Worm (Caenorhabditis elegans) whole organism, L2 larva: ENCODE measurements around the gene F28D1.6.
A peak's percentile ranks its signal among the peaks of the same experiment; 100 is the strongest.

Experiments used
- C34F6.9 ChIP-seq: fragments of 150-350 bp; optimal IDR thresholded peaks from 2 replicates; lab custom pipeline; 2014; ENCODE audit warnings: missing biosample characterization, missing genetic modification characterization
- F13H6.1 ChIP-seq: sonication (generic microtip); optimal IDR thresholded peaks from 2 replicates; lab custom pipeline; 2016; ENCODE audit warnings: missing genetic modification characterization, missing compliant biosample characterization
- Y55F3AM.14 ChIP-seq: fragments of 200-800 bp; sonication (Bioruptor generic); optimal IDR thresholded peaks from 2 replicates; lab custom pipeline; 2018; ENCODE audit warnings: mild to moderate bottlenecking, missing genetic modification characterization, missing compliant biosample characterization
- aly-2 ChIP-seq: fragments of 150-350 bp; optimal IDR thresholded peaks from 2 replicates; lab custom pipeline; 2014; ENCODE audit warnings: missing biosample characterization, missing genetic modification characterization
- ama-1 ChIP-seq: fragments of 150-350 bp; optimal IDR thresholded peaks from 2 replicates; lab custom pipeline; 2018; ENCODE audit warnings: inconsistent platforms
- blmp-1 ChIP-seq: sonication (generic microtip); optimal IDR thresholded peaks from 2 replicates; lab custom pipeline; 2017; ENCODE audit warnings: missing genetic modification characterization, mild to moderate bottlenecking, missing compliant biosample characterization, antibody characterized with exemption, moderate library complexity; ENCODE audit not compliant: insufficient read depth
- ceh-16 ChIP-seq: fragments of 150-350 bp; optimal IDR thresholded peaks from 2 replicates; lab custom pipeline; 2014; ENCODE audit warnings: missing biosample characterization, missing genetic modification characterization
- crh-2 ChIP-seq: sonication (generic microtip); optimal IDR thresholded peaks from 2 replicates; lab custom pipeline; 2017; ENCODE audit warnings: missing biosample characterization, missing genetic modification characterization
- egl-27 ChIP-seq: sonication (generic microtip); optimal IDR thresholded peaks from 3 replicates; lab custom pipeline; 2017; ENCODE audit warnings: missing biosample characterization, missing genetic modification reagents, missing genetic modification characterization
- fos-1 ChIP-seq: fragments of 150-350 bp; optimal IDR thresholded peaks from 2 replicates; lab custom pipeline; 2014; ENCODE audit warnings: missing biosample characterization, missing genetic modification characterization
- gmeb-1 ChIP-seq: fragments of 150-350 bp; optimal IDR thresholded peaks from 2 replicates; lab custom pipeline; 2014; ENCODE audit warnings: missing biosample characterization, missing genetic modification characterization
- lin-11 ChIP-seq: fragments of 150-350 bp; sonication (generic microtip); optimal IDR thresholded peaks from 2 replicates; lab custom pipeline; 2014; ENCODE audit warnings: missing biosample characterization, missing genetic modification characterization, inconsistent platforms, mixed read lengths
- lin-13 ChIP-seq: fragments of 150-350 bp; optimal IDR thresholded peaks from 2 replicates; lab custom pipeline; 2014; ENCODE audit warnings: missing biosample characterization, missing genetic modification reagents, missing genetic modification characterization
- lin-39 ChIP-seq: fragments of 150-350 bp; optimal IDR thresholded peaks from 2 replicates; lab custom pipeline; 2014; ENCODE audit warnings: missing biosample characterization, missing genetic modification reagents, missing genetic modification characterization
- lsy-2 ChIP-seq, 2 experiments: fragments of 150-350 bp in 1 of 2; sonication (generic microtip) in 1 of 2; optimal IDR thresholded peaks; 2 replicates each; lab custom pipeline; 2014 to 2017; ENCODE audit warnings: missing biosample characterization in 2 of 2, missing genetic modification characterization in 2 of 2
- mab-5 ChIP-seq: fragments of 150-350 bp; optimal IDR thresholded peaks from 2 replicates; lab custom pipeline; 2014; ENCODE audit warnings: missing biosample characterization, missing genetic modification characterization
- mdl-1 ChIP-seq, 2 experiments: fragments of 150-350 bp in 1 of 2; sonication (generic microtip) in 1 of 2; optimal IDR thresholded peaks; 2 replicates each; lab custom pipeline; 2017; ENCODE audit warnings: missing biosample characterization in 2 of 2, missing genetic modification characterization in 2 of 2
- nhr-11 ChIP-seq: fragments of 150-350 bp; optimal IDR thresholded peaks from 2 replicates; lab custom pipeline; 2014; ENCODE audit warnings: missing biosample characterization, missing genetic modification characterization
- nhr-129 ChIP-seq: fragments of 150-350 bp; optimal IDR thresholded peaks from 2 replicates; lab custom pipeline; 2014; ENCODE audit warnings: missing biosample characterization, missing genetic modification characterization
- nhr-23 ChIP-seq: fragments of 150-350 bp; optimal IDR thresholded peaks from 2 replicates; lab custom pipeline; 2014; ENCODE audit warnings: missing biosample characterization, missing genetic modification reagents, missing genetic modification characterization
- nhr-237 ChIP-seq: fragments of 150-350 bp; optimal IDR thresholded peaks from 2 replicates; lab custom pipeline; 2014; ENCODE audit warnings: missing biosample characterization, missing genetic modification characterization
- nhr-25 ChIP-seq: fragments of 150-350 bp; sonication (generic microtip); optimal IDR thresholded peaks from 3 replicates; lab custom pipeline; 2014; ENCODE audit warnings: missing biosample characterization, missing genetic modification characterization
- peb-1 ChIP-seq: fragments of 150-350 bp; optimal IDR thresholded peaks from 2 replicates; lab custom pipeline; 2014; ENCODE audit warnings: missing biosample characterization, missing genetic modification characterization
- sem-4 ChIP-seq: fragments of 150-350 bp; optimal IDR thresholded peaks from 2 replicates; lab custom pipeline; 2014; ENCODE audit warnings: missing biosample characterization, missing genetic modification reagents, missing genetic modification characterization
- sma-3 ChIP-seq: sonication (generic microtip); optimal IDR thresholded peaks from 2 replicates; lab custom pipeline; 2016; ENCODE audit warnings: missing genetic modification reagents, missing genetic modification characterization, missing compliant biosample characterization
- sma-9 ChIP-seq, 2 experiments: fragments of 150-350 bp in 1 of 2; sonication (generic microtip) in 1 of 2; optimal IDR thresholded peaks; 2 replicates each; lab custom pipeline; 2014 to 2016; ENCODE audit warnings: missing genetic modification characterization in 2 of 2, mild to moderate bottlenecking in 1 of 2, missing biosample characterization in 1 of 2, missing compliant biosample characterization in 1 of 2, missing genetic modification reagents in 1 of 2, moderate library complexity in 1 of 2
- unc-55 ChIP-seq: fragments of 150-350 bp; sonication (generic microtip); optimal IDR thresholded peaks from 3 replicates; lab custom pipeline; 2014; ENCODE audit warnings: missing biosample characterization, missing genetic modification reagents, missing genetic modification characterization
- unc-62 ChIP-seq: fragments of 150-350 bp; optimal IDR thresholded peaks from 2 replicates; lab custom pipeline; 2014; ENCODE audit warnings: missing biosample characterization, missing genetic modification reagents, missing genetic modification characterization
- zag-1 ChIP-seq: fragments of 150-350 bp; optimal IDR thresholded peaks from 2 replicates; lab custom pipeline; 2014; ENCODE audit warnings: missing biosample characterization, missing genetic modification characterization
- ztf-11 ChIP-seq: sonication (generic microtip); optimal IDR thresholded peaks from 2 replicates; lab custom pipeline; 2017; ENCODE audit warnings: missing biosample characterization, missing genetic modification characterization

F28D1.6 gene

DNA sequence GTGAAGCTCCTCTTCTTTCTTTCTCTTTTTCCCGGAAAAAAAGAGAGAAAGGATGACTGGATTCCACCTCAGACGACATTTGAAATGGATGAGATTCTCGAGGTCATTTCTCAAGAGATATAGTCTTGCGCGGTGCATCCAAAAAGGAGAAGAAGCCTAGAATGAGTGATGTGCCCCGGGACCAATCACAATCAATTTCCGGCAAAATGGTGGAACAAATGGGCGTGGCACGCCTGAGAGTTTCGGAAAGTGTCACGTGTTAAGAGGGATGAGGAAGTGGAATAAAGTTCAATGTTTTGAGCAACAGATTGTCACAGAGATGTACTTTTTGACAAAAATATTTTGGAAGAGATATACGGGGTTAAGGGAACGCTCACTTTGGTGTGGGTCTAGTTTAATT, 40.6 kb upstream of the F28D1.6 start:
- TF ChIP-seq zag-1: no peak
- TF ChIP-seq aly-2 (tag; lab: Kevin White, UChicago): no peak
- no peak for TF ChIP-seq sma-3
- peak; percentile 9 for TF ChIP-seq C34F6.9
- TF ChIP-seq fos-1 (tag; lab: Kevin White, UChicago): no peak
- TF ChIP-seq mab-5 (tag; lab: Kevin White, UChicago): peak; percentile 26
- TF ChIP-seq lin-39: no peak
- TF ChIP-seq unc-62 (GFP tag; lab: Kevin White, UChicago): peak; percentile 44
- no peak for TF ChIP-seq nhr-11
- TF ChIP-seq crh-2 (tag; lab: Kevin White, UChicago): no peak
- TF ChIP-seq nhr-25: no peak
- TF ChIP-seq lsy-2 (tag; optimal IDR thresholded peaks at IDR 0.05; lab: Kevin White, UChicago): peak in 1 of 2 experiments; percentile 5
- TF ChIP-seq mdl-1 (tag; optimal IDR thresholded peaks at IDR 0.05; lab: Kevin White, UChicago): peak in 1 of 2 experiments; percentile 59
- TF ChIP-seq peb-1: no peak

DNA sequence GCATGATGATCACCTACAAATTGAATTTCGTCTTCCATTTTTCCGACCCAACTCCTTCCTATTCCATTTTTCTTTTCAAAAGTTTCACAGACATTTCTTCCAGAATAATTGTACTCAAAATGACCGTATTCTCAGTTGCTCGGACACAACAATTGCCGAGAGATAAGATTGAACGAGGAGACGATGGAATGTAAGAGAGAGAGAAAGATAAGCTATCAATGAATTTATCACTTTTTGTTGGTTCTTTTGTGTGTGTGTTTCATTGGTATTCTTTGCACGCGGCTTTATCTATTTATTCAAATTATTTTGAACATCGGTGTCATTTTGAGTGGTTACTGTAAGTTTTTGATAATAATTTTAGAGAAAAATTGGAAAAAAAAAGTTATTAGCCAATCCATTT, 35.5 kb upstream of the F28D1.6 start, which contains the start of gene ugt-65:
Gene ugt-65 (plus strand): TSS at position 229 of the 400 bp plus-strand sequence.
- TF ChIP-seq fos-1 (tag; lab: Kevin White, UChicago) (peak; percentile 71), F13H6.1 (tag; lab: Kevin White, UChicago) (peak; percentile 6), sma-9 (GFP tag; optimal IDR thresholded peaks at IDR 0.05; lab: Kevin White, UChicago) (peak; percentile 86), sma-9 (tag; optimal IDR thresholded peaks at IDR 0.05; lab: Kevin White, UChicago) (no peak), blmp-1 (tag; lab: Kevin White, UChicago) (no peak), crh-2 (tag; lab: Kevin White, UChicago) (peak; percentile 15)

- TF ChIP-seq lin-39: no peak
- peak; percentile 28 for TF ChIP-seq sma-9 (GFP tag; optimal IDR thresholded peaks at IDR 0.05; lab: Kevin White, UChicago)
- TF ChIP-seq sma-9 (tag; optimal IDR thresholded peaks at IDR 0.05; lab: Kevin White, UChicago): no peak
Measured at ce11 chrIV:12419291-12419690, 34.3 kb upstream of the F28D1.6 start.

DNA sequence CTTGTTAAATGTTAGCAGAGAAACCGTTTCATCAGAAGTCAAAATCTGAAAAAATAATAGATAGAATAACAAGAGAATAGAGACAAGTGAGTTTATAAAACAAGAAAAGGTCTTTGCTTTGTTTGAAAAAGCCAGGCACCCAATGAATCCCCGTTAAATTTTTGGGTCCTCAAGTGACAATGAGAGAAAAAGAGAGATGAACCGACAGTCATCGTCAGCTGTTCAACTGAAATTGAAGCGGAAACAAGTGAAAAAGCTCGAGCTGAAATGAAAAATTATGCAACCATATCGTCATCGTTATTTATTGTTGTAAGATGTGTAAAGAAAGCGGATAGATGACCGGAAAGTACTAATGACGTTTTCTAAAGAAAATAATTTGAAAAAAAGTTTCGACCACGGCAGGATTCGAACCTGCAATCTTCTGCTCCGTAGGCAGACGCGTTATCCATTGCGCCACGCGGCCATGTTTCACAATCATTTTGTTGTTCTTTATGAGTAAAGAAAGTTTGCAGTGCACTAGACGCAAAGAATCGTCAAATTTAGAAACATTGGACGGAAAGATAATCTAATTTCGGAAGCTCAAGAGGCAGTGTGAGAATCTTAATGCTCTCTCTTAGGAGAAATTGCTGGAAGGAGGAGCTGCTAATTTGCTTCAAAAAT, 32.7 kb upstream of the F28D1.6 start, which contains the start of gene F08G5.3:
Gene F08G5.3 (minus strand): TSS at position 51 of the 660 bp plus-strand sequence.
- peak; percentile 13 to 58 for TF ChIP-seq lsy-2 (tag; optimal IDR thresholded peaks at IDR 0.05; lab: Kevin White, UChicago)
- TF ChIP-seq F13H6.1 (tag; lab: Kevin White, UChicago): peak; percentile 42
- TF ChIP-seq sma-9 (GFP tag; optimal IDR thresholded peaks at IDR 0.05; lab: Kevin White, UChicago): peak; percentile 48
- no peak for TF ChIP-seq sma-9 (tag; optimal IDR thresholded peaks at IDR 0.05; lab: Kevin White, UChicago)
- TF ChIP-seq fos-1 (tag; lab: Kevin White, UChicago): peak; percentile 55
- peak; percentile 35 for TF ChIP-seq Y55F3AM.14 (GFP tag; lab: Kevin White, UChicago)
- no peak for TF ChIP-seq nhr-237
- peak; percentile 19 for TF ChIP-seq lin-11 (tag; lab: Kevin White, UChicago)
- TF ChIP-seq gmeb-1 (tag; lab: Kevin White, UChicago): peak; percentile 36
- TF ChIP-seq ztf-11 (tag; lab: Kevin White, UChicago): no peak
- TF ChIP-seq ama-1 (lab: Kevin White, UChicago): no peak
- TF ChIP-seq egl-27 (tag; lab: Kevin White, UChicago): peak; percentile 16
- TF ChIP-seq nhr-23 (tag; lab: Kevin White, UChicago): no peak
- peak; percentile 51 for TF ChIP-seq unc-55 (GFP tag; lab: Kevin White, UChicago)
- no peak for TF ChIP-seq crh-2 (tag; lab: Kevin White, UChicago)
- TF ChIP-seq nhr-129: peak; percentile 91
- TF ChIP-seq ceh-16 (tag; lab: Kevin White, UChicago): no peak
- peak; percentile 35 for TF ChIP-seq C34F6.9
- peak; percentile 8 for TF ChIP-seq sma-3
- TF ChIP-seq sem-4 (tag; lab: Kevin White, UChicago): no peak
- peak; percentile 37 for TF ChIP-seq lin-13 (GFP tag; lab: Kevin White, UChicago)

DNA sequence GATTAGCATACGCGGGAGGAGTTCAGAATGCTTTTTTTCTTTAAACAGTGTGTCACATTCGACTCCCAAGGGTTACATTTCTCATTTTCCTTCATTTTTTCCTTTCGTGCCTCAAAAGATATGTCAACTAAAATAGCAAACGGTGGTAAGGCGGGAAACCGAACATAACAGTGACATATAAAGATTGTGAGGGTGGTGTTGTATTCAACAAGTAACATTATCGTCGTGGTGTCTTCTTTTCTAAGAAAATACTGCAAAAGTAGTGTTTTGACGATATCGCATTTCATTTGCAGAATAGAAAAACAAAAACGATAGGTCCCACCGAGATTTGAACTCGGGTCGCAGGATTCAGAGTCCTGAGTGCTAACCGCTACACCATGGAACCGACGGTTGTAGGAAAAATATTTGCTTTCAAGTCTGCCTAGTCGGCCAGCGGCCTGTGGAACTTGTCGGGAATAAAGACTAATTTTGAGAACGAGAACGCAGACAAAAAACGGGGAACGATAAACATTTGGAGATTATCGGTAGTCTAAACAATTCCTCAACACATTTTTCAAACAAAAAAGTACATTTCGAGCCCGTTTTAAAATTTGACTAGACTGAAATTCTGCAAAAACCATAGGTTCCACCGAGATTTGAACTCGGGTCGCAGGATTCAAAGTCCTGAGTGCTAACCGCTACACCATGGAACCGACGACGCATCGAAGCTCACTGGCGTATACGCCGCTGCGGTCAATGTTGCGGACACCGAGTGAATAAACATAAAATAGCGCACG, 31.9 kb upstream of the F28D1.6 start:
- TF ChIP-seq sma-9 (GFP tag; optimal IDR thresholded peaks at IDR 0.05; lab: Kevin White, UChicago) (peak; percentile 21), sma-9 (tag; optimal IDR thresholded peaks at IDR 0.05; lab: Kevin White, UChicago) (no peak), lsy-2 (tag; optimal IDR thresholded peaks at IDR 0.05; lab: Kevin White, UChicago) (peak in 1 of 2 experiments; percentile 26), lin-11 (tag; lab: Kevin White, UChicago) (peak; percentile 11), peb-1 (no peak), sma-3 (peak; percentile 13), C34F6.9 (peak; percentile 4), nhr-237 (no peak), nhr-129 (peak; percentile 58)
